Worm (Caenorhabditis elegans): ENCODE results near the gene Y50E8A.22.

DNA sequence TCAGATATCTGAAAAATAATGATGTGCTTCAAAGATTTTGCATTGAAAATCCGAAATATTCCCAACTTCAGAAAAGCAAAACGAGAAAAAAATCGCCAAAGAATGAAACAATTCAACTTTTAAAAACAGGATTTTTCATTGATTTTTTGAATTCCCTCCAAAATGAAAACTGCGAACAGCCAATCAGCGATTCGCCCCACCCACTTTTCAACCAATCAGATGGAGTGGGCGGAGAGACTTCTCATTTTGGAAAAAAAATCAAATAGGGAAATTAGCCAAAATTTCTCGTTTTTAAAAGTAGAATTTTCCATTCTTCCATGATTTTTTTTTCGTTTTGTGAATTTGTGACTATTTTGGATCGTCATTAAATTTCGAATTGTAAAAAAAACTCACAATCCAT lies 35.9 kb upstream of the Y50E8A.22 start:
- TF ChIP-seq ztf-11 (tag; optimal IDR thresholded peaks at IDR 0.05), result no peak
- no peak for TF ChIP-seq unc-39 (tag; optimal IDR thresholded peaks at IDR 0.05)
- TF ChIP-seq aly-2 (tag; optimal IDR thresholded peaks at IDR 0.05), result no peak
